Fruit fly (Drosophila melanogaster): Measurements from ENCODE around the gene CG7634.
A peak's percentile ranks its signal among the peaks of the same experiment; 100 is the strongest.

CG7634 gene

DNA sequence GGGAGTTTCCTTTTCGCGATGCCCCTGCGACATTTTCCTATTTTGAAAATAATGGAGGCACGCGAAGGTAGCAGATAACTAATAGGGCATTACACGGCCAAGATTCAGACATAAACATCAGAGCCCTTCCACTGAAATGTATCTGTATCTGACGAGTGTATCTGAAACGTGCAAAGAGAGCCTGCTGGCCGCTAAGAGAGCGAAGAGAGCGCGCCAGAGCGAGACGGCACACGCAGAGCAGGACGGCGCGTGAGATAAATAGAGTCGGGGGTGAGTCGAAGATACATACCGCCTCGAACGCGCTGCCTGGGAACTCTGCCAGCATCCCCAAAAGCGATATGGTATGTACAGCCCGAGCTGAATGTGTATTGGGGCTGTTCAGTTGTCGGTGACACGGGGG, 19.5 kb downstream of the CG7634 start:
- 0 out of 2 replicates have a peak, but pooled peaks have one; percentile 24 for TF ChIP-seq CG12605 (GFP tag; IDR thresholded peaks at IDR 0.05)
- TF ChIP-seq CG17806 (tag; optimal IDR thresholded peaks at IDR 0.05) = no peak
- TF ChIP-seq CG9948 (tag; optimal IDR thresholded peaks at IDR 0.05) = no peak
- no peak for TF ChIP-seq CG4496 (GFP tag; IDR thresholded peaks at IDR 0.05)
- TF ChIP-seq CG8301 (tag; optimal IDR thresholded peaks at IDR 0.05) = no peak
- TF ChIP-seq CG8159 (tag; optimal IDR thresholded peaks at IDR 0.05) = no peak
- TF ChIP-seq CG13204 (GFP tag; optimal IDR thresholded peaks at IDR 0.05) = peak; percentile 56
- no peak for TF ChIP-seq CG32121 (GFP tag; IDR thresholded peaks at IDR 0.05)

DNA sequence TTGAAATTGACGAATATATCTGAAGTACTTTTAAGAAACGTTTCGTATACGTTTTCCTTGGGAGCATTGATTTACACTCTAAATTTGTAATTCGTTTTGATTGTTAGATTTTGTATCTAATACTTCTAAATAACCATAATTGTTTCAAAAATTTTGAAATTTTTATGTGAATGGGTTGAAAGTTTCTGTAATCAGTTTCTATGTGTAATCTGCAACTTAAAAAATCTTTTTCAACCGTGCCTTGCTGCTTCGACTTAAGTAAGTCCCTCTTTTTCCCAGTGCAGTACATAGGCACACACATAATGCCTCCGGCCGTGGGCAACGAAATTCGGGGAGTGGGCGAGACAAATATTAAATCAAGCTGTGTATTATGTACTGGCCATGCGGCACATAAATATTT, 20.2 kb downstream of the CG7634 start:
- no peak for TF ChIP-seq Ets98B (GFP tag; IDR thresholded peaks at IDR 0.05)
- TF ChIP-seq CG10348 (GFP tag; IDR thresholded peaks at IDR 0.05) = no peak
- TF ChIP-seq CG4496 (GFP tag; IDR thresholded peaks at IDR 0.05) = no peak
- no peak for TF ChIP-seq CG8301 (tag; optimal IDR thresholded peaks at IDR 0.05)
- TF ChIP-seq Snoo (tag; optimal IDR thresholded peaks at IDR 0.05) = no peak
- TF ChIP-seq CG8159 (tag; optimal IDR thresholded peaks at IDR 0.05) = no peak
- TF ChIP-seq D1 (tag; optimal IDR thresholded peaks at IDR 0.05) = no peak
- TF ChIP-seq CG9948 (tag; optimal IDR thresholded peaks at IDR 0.05) = no peak
- no peak for TF ChIP-seq Pif1B (GFP tag; optimal IDR thresholded peaks at IDR 0.05)
- no peak for TF ChIP-seq CG17806 (tag; optimal IDR thresholded peaks at IDR 0.05)
- no peak for TF ChIP-seq CG34367 (tag; optimal IDR thresholded peaks at IDR 0.05)
- TF ChIP-seq fd96Ca (GFP tag; IDR thresholded peaks at IDR 0.05) = no peak
- no peak for TF ChIP-seq CG13204 (GFP tag; optimal IDR thresholded peaks at IDR 0.05)
- no peak for TF ChIP-seq Pif1A (GFP tag; optimal IDR thresholded peaks at IDR 0.05)
- TF ChIP-seq rn (GFP tag; IDR thresholded peaks at IDR 0.05) = no peak
- TF ChIP-seq CG32121 (GFP tag; IDR thresholded peaks at IDR 0.05) = no peak

DNA sequence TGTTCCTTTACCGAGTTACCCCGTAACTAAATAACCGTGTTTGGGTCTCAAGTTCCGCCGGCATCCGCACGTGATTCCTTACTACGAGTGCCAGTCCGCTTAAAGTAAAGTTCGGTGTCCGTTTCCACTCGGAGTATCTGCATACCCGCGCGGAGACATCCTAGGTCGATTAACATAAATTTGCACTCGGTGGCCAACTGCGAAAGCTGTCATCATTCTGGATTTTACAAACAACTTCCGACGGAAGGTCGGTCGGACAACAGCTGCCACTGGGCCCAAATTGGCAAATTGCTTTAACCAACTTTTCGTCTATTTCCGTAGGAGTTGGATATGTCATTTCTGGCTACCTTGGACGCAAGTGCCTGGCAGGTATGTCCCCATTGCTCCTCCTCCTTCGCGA, 21.3 kb downstream of the CG7634 start, which contains the start of gene TfAP-2:
TfAP-2 (plus strand) TSS at position 301 of the 400 bp plus-strand sequence.
- no peak for TF ChIP-seq Ets98B (GFP tag; IDR thresholded peaks at IDR 0.05)
- no peak for TF ChIP-seq CG8159 (tag; optimal IDR thresholded peaks at IDR 0.05)
- no peak for TF ChIP-seq EcR (GFP tag; optimal IDR thresholded peaks at IDR 0.05)

DNA sequence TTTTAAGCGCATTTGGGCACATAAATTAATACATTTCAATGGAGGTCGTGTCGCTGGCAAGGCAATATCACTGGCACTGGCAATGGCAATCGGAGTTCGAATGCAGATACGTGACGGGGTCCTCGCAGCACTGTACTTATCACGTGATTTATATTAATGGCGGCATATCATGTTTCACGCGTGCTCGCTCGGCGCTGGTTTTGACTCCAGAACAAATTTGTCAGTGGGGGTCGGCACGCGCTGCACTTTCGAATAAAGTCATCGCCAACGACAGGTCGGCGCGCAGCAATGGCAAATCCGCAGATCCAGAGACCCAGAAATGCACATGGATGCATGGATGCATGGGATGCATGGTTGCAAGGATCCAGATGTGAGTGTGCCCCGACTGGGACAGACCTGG, 26.0 kb downstream of the CG7634 start:
- no peak for TF ChIP-seq CG17806 (tag; optimal IDR thresholded peaks at IDR 0.05)
- no peak for TF ChIP-seq gl (tag; optimal IDR thresholded peaks at IDR 0.05)
- no peak for TF ChIP-seq fd96Ca (GFP tag; IDR thresholded peaks at IDR 0.05)
- no peak for TF ChIP-seq Pif1A (GFP tag; optimal IDR thresholded peaks at IDR 0.05)
- no peak for TF ChIP-seq Snoo (tag; optimal IDR thresholded peaks at IDR 0.05)

DNA sequence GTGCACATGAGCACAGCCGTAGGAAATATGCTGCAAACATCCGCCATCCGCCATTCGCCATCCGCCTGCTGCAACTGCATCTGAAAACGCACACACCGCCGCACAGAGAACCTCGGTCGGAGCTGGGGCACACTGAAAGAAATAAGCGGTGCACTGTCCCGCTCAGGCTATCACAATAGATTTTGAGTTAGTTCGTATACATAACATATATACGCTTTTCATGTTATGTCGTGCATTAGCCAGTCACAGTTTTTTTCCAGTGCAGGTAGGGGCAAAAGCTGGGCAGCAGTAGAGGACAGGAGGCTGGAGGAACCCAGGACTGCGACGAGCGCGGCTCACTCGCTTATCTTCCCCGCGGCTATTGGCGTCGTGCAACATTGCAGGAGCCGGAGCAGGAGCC, 29.2 kb downstream of the CG7634 start:
- TF ChIP-seq rn (GFP tag; IDR thresholded peaks at IDR 0.05) = no peak
- no peak for TF ChIP-seq CG32121 (GFP tag; IDR thresholded peaks at IDR 0.05)
- TF ChIP-seq CG8159 (tag; optimal IDR thresholded peaks at IDR 0.05) = peak; percentile 59
- peak; percentile 52 for TF ChIP-seq CG14655 (GFP tag; optimal IDR thresholded peaks at IDR 0.05)
- peak; percentile 33 for TF ChIP-seq CG13204 (GFP tag; optimal IDR thresholded peaks at IDR 0.05)
- TF ChIP-seq gl (tag; optimal IDR thresholded peaks at IDR 0.05) = peak; percentile 32
- peak; percentile 40 for TF ChIP-seq Pif1A (GFP tag; optimal IDR thresholded peaks at IDR 0.05)
- no peak for TF ChIP-seq CG10348 (GFP tag; IDR thresholded peaks at IDR 0.05)
- TF ChIP-seq CG4496 (GFP tag; IDR thresholded peaks at IDR 0.05) = peak; percentile 65; the same call in 1 of the 3 replicates
- peak; percentile 58 for TF ChIP-seq CG17806 (tag; optimal IDR thresholded peaks at IDR 0.05)
- peak; percentile 30 for TF ChIP-seq CG8301 (tag; optimal IDR thresholded peaks at IDR 0.05)
- no peak for TF ChIP-seq EcR (GFP tag; optimal IDR thresholded peaks at IDR 0.05)
- no peak for TF ChIP-seq D1 (tag; optimal IDR thresholded peaks at IDR 0.05)
- no peak for TF ChIP-seq fd96Ca (GFP tag; IDR thresholded peaks at IDR 0.05)
- peak; percentile 35 for TF ChIP-seq Snoo (tag; optimal IDR thresholded peaks at IDR 0.05)
- TF ChIP-seq Ets98B (GFP tag; IDR thresholded peaks at IDR 0.05) = no peak
- peak; percentile 52 for TF ChIP-seq CG15710 (tag; optimal IDR thresholded peaks at IDR 0.05)
- TF ChIP-seq CG34367 (tag; optimal IDR thresholded peaks at IDR 0.05) = peak; percentile 29
- no peak for TF ChIP-seq CG12605 (GFP tag; IDR thresholded peaks at IDR 0.05)
- TF ChIP-seq Pif1B (GFP tag; optimal IDR thresholded peaks at IDR 0.05) = peak; percentile 20
- peak; percentile 54 for TF ChIP-seq CG9948 (tag; optimal IDR thresholded peaks at IDR 0.05)

DNA sequence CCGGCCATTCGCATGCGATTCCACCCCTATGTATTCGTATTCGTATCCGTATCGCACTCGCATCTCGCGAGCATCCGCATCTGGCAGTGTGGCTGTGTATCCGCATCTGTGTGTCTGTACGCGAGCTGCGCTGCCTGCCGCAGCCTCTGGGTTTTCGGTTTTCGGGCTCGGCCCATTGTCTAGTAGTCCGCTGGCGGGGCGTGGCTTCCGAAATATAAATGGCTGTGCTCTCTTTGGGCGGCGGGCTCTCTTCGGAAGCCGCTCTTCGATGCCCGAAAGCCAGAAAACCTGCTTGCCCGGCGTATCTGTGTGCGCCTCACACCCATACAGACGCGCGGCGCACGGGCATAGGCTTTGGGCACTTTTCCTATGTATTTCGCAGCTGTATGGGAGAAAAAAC, 33.1 kb downstream of the CG7634 start:
- TF ChIP-seq CG13204 (GFP tag; optimal IDR thresholded peaks at IDR 0.05) (peak; percentile 46), Pif1A (GFP tag; optimal IDR thresholded peaks at IDR 0.05) (no peak)

DNA sequence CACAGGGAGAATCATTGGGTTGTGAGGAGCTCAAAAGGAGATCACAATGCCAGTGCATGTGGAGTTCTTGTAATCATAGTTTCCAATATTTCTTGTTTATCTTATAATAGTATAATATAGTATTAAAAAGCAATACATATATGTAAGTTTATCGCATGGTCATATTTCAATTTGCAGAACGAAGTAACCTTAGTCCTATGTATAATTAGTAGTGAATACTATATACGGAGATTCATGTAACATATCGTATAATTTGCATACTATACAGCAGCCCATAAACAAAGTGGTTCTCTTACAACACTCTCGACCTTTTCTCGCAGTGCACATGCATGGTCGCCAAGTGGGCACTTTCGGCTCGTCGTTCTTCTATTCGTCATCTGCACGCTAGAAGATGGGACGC, 37.0 kb downstream of the CG7634 start:
- TF ChIP-seq CG9948 (tag; optimal IDR thresholded peaks at IDR 0.05) (peak; percentile 65), CG15710 (tag; optimal IDR thresholded peaks at IDR 0.05) (peak; percentile 36), CG14655 (GFP tag; optimal IDR thresholded peaks at IDR 0.05) (peak; percentile 55), CG17806 (tag; optimal IDR thresholded peaks at IDR 0.05) (peak; percentile 51), CG13204 (GFP tag; optimal IDR thresholded peaks at IDR 0.05) (no peak), CG8159 (tag; optimal IDR thresholded peaks at IDR 0.05) (no peak), CG34367 (tag; optimal IDR thresholded peaks at IDR 0.05) (peak; percentile 22)

Measured in whole organism, pupa.